Worm (Caenorhabditis elegans): Measurements from ENCODE around the gene F52D2.5.

F52D2.5 gene

ce11 chrX:1974699-1975098 is at the start of gene F52D2.5:
Gene F52D2.5, minus strand, starts transcription at chrX:1974799.
- no peak for TF ChIP-seq nhr-28 (tag; optimal IDR thresholded peaks at IDR 0.05)

- TF ChIP-seq pha-4 (tag; optimal IDR thresholded peaks at IDR 0.05) (no peak), nhr-237 (tag; optimal IDR thresholded peaks at IDR 0.05) (no peak), mep-1 (tag; optimal IDR thresholded peaks at IDR 0.05) (no peak), lin-13 (tag; optimal IDR thresholded peaks at IDR 0.05) (no peak), mab-5 (tag; optimal IDR thresholded peaks at IDR 0.05) (no peak), lin-32 (GFP tag; optimal IDR thresholded peaks at IDR 0.05) (no peak), drap-1 (GFP tag; optimal IDR thresholded peaks at IDR 0.05) (no peak), lsy-2 (tag; optimal IDR thresholded peaks at IDR 0.05) (no peak), M03D4.4 (tag; optimal IDR thresholded peaks at IDR 0.05) (no peak), tbx-8 (GFP tag; optimal IDR thresholded peaks at IDR 0.05) (no peak), unc-120 (tag; optimal IDR thresholded peaks at IDR 0.05; ENCODE audit: poor library complexity, severe bottlenecking) (no peak), nhr-2 (tag; optimal IDR thresholded peaks at IDR 0.05) (no peak), ztf-11 (tag; optimal IDR thresholded peaks at IDR 0.05) (no peak), zip-8 (tag; optimal IDR thresholded peaks at IDR 0.05) (no peak), unc-62 (GFP tag; optimal IDR thresholded peaks at IDR 0.05) (no peak), elt-1 (tag; optimal IDR thresholded peaks at IDR 0.05; ENCODE audit: borderline replicate concordance, insufficient read depth) (no peak), unc-39 (tag; optimal IDR thresholded peaks at IDR 0.05) (no peak)
These were observed 47.0 kb upstream of the F52D2.5 start for ce11 chrX:2021558-2021957.

ce11 chrX:2018848-2019247 is 44.2 kb upstream of the F52D2.5 start, which contains the start of gene Y102A11A.3:
Gene Y102A11A.3, plus strand, starts transcription at chrX:2019148.
- no peak for TF ChIP-seq mab-5 (tag; optimal IDR thresholded peaks at IDR 0.05)
- no peak for TF ChIP-seq tbx-8 (GFP tag; optimal IDR thresholded peaks at IDR 0.05)
- TF ChIP-seq sem-2 (GFP tag; optimal IDR thresholded peaks at IDR 0.05): no peak
- no peak for TF ChIP-seq nhr-237 (tag; optimal IDR thresholded peaks at IDR 0.05)
- TF ChIP-seq flh-1 (GFP tag; optimal IDR thresholded peaks at IDR 0.05): no peak
- no peak for TF ChIP-seq ces-1 (GFP tag; optimal IDR thresholded peaks at IDR 0.05)
- TF ChIP-seq nhr-28 (tag; optimal IDR thresholded peaks at IDR 0.05): no peak
- no peak for TF ChIP-seq snpc-4 (tag; optimal IDR thresholded peaks at IDR 0.05)
- no peak for TF ChIP-seq lin-13 (tag; optimal IDR thresholded peaks at IDR 0.05)
- no peak for TF ChIP-seq pha-4 (tag; optimal IDR thresholded peaks at IDR 0.05)
- no peak for TF ChIP-seq nhr-2 (tag; optimal IDR thresholded peaks at IDR 0.05)

- TF ChIP-seq cnd-1 (tag; optimal IDR thresholded peaks at IDR 0.05) (no peak), ceh-43 (GFP tag; optimal IDR thresholded peaks at IDR 0.05) (no peak), elt-3 (tag; optimal IDR thresholded peaks at IDR 0.05) (no peak), mep-1 (tag; optimal IDR thresholded peaks at IDR 0.05) (no peak), M03D4.4 (tag; optimal IDR thresholded peaks at IDR 0.05) (no peak), pha-4 (tag; optimal IDR thresholded peaks at IDR 0.05) (no peak), unc-62 (GFP tag; optimal IDR thresholded peaks at IDR 0.05) (no peak), sptf-1 (tag; optimal IDR thresholded peaks at IDR 0.05) (no peak), hlh-1 (tag; optimal IDR thresholded peaks at IDR 0.05) (no peak), nhr-28 (tag; optimal IDR thresholded peaks at IDR 0.05) (no peak), unc-120 (tag; optimal IDR thresholded peaks at IDR 0.05; ENCODE audit: poor library complexity, severe bottlenecking) (no peak), snpc-4 (tag; optimal IDR thresholded peaks at IDR 0.05) (no peak)
These were observed 43.6 kb upstream of the F52D2.5 start for ce11 chrX:2018211-2018610.

ce11 chrX:2014521-2014920 is 39.9 kb upstream of the F52D2.5 start:
- TF ChIP-seq nhr-12 (tag; optimal IDR thresholded peaks at IDR 0.05): no peak
- TF ChIP-seq drap-1 (GFP tag; optimal IDR thresholded peaks at IDR 0.05): no peak
- no peak for TF ChIP-seq nhr-28 (tag; optimal IDR thresholded peaks at IDR 0.05)
- TF ChIP-seq ceh-43 (GFP tag; optimal IDR thresholded peaks at IDR 0.05): no peak
- TF ChIP-seq snpc-4 (tag; optimal IDR thresholded peaks at IDR 0.05): no peak
- no peak for TF ChIP-seq mls-2 (tag; optimal IDR thresholded peaks at IDR 0.05)
- no peak for TF ChIP-seq sem-2 (GFP tag; optimal IDR thresholded peaks at IDR 0.05)
- TF ChIP-seq nhr-2 (tag; optimal IDR thresholded peaks at IDR 0.05): no peak
- TF ChIP-seq unc-39 (tag; optimal IDR thresholded peaks at IDR 0.05): no peak
- TF ChIP-seq nhr-76 (tag; optimal IDR thresholded peaks at IDR 0.05): no peak

- no peak for TF ChIP-seq nhr-237 (tag; optimal IDR thresholded peaks at IDR 0.05)
- no peak for TF ChIP-seq M03D4.4 (tag; optimal IDR thresholded peaks at IDR 0.05)
- no peak for TF ChIP-seq zip-8 (tag; optimal IDR thresholded peaks at IDR 0.05)
- no peak for TF ChIP-seq nhr-12 (tag; optimal IDR thresholded peaks at IDR 0.05)
- no peak for TF ChIP-seq elt-1 (tag; optimal IDR thresholded peaks at IDR 0.05; ENCODE audit: borderline replicate concordance, insufficient read depth)
- no peak for TF ChIP-seq tbx-8 (GFP tag; optimal IDR thresholded peaks at IDR 0.05)
- no peak for TF ChIP-seq nhr-76 (tag; optimal IDR thresholded peaks at IDR 0.05)
These were observed 39.3 kb upstream of the F52D2.5 start for ce11 chrX:2013912-2014311.

All from whole organism, mixed stage, embryonic.